Worm (Caenorhabditis elegans): ENCODE data around the gene C46G7.2.

C46G7.2 gene

ce11 chrIV:6060912-6061311 lies 45.9 kb downstream of the C46G7.2 start:
- no peak for TF ChIP-seq atf-7 (tag; optimal IDR thresholded peaks at IDR 0.05)
- no peak for TF ChIP-seq ztf-25 (GFP tag; IDR thresholded peaks at IDR 0.05)
- TF ChIP-seq akir-1 (GFP tag; optimal IDR thresholded peaks at IDR 0.05): no peak
- peak; percentile 9 for TF ChIP-seq somi-1 (GFP tag; optimal IDR thresholded peaks at IDR 0.05)
- no peak for TF ChIP-seq nhr-179 (tag; optimal IDR thresholded peaks at IDR 0.05)

ce11 chrIV:6062078-6062477 lies 47.1 kb downstream of the C46G7.2 start:
- TF ChIP-seq B0035.1 (tag; optimal IDR thresholded peaks at IDR 0.05) (no peak), athp-1 (tag; optimal IDR thresholded peaks at IDR 0.05) (no peak), ceh-100 (GFP tag; IDR thresholded peaks at IDR 0.05) (no peak), ceh-27 (GFP tag; optimal IDR thresholded peaks at IDR 0.05) (peak; percentile 28)

- TF ChIP-seq ceh-27 (GFP tag; optimal IDR thresholded peaks at IDR 0.05) (peak; percentile 71), dpff-1 (tag; optimal IDR thresholded peaks at IDR 0.05) (no peak), athp-1 (tag; optimal IDR thresholded peaks at IDR 0.05) (no peak), nfya-2 (GFP tag; IDR thresholded peaks at IDR 0.05) (no peak), ccch-3 (GFP tag; optimal IDR thresholded peaks at IDR 0.05) (no peak)
These were observed 49.7 kb downstream of the C46G7.2 start for ce11 chrIV:6064657-6065056.

- no peak for TF ChIP-seq dpff-1 (tag; optimal IDR thresholded peaks at IDR 0.05)
- TF ChIP-seq mes-4 (tag; optimal IDR thresholded peaks at IDR 0.05): no peak
- no peak for TF ChIP-seq egl-44 (GFP tag; IDR thresholded peaks at IDR 0.05)
These were observed 50.2 kb downstream of the C46G7.2 start for ce11 chrIV:6065186-6065585.
